Fruit fly (Drosophila melanogaster) S2 (cell line): ENCODE measurements around the gene Mabi.

ENCODE experiments used
- CG8478 ChIP-seq: fragments of >200 bp; optimal IDR thresholded peaks from 2 replicates; lab custom pipeline; 2018
- CTCF ChIP-seq, 2 experiments: fragments of >200 bp; optimal IDR thresholded peaks; 2 replicates each; lab custom pipeline; 2018

Mabi gene

dm6 chr2L:13234610-13235489 is at the start of gene Mabi:
TSS of gene Mabi (minus strand) at chr2L:13234660.
- TF ChIP-seq CG8478, result no peak

- no peak for TF ChIP-seq CG8478
- TF ChIP-seq CTCF (optimal IDR thresholded peaks at IDR 0.05; lab: Kevin White, UChicago), result no peak
These were observed 38.1 kb upstream of the Mabi start for dm6 chr2L:13272541-13272940.

dm6 chr2L:13268040-13268652 is 33.7 kb upstream of the Mabi start:
- no peak for TF ChIP-seq CTCF (optimal IDR thresholded peaks at IDR 0.05; lab: Kevin White, UChicago)
- TF ChIP-seq CG8478, result no peak

- no peak for TF ChIP-seq CG8478
- no peak for TF ChIP-seq CTCF (optimal IDR thresholded peaks at IDR 0.05; lab: Kevin White, UChicago)
These were observed 32.2 kb upstream of the Mabi start for dm6 chr2L:13266627-13267026.

- TF ChIP-seq CG8478, result no peak
- no peak for TF ChIP-seq CTCF (optimal IDR thresholded peaks at IDR 0.05; lab: Kevin White, UChicago)
These were observed 31.3 kb upstream of the Mabi start, which contains the start of gene CG31848 for dm6 chr2L:13265776-13266175. TSS of gene CG31848 (minus strand) at chr2L:13265876.

- no peak for TF ChIP-seq CTCF (optimal IDR thresholded peaks at IDR 0.05; lab: Kevin White, UChicago)
- TF ChIP-seq CG8478, result no peak
These were observed 26.3 kb upstream of the Mabi start, which contains the start of gene CG44085 for dm6 chr2L:13260740-13261139. TSS of gene CG44085 (plus strand) at chr2L:13261008.

- TF ChIP-seq CTCF (optimal IDR thresholded peaks at IDR 0.05; lab: Kevin White, UChicago) (no peak), CG8478 (no peak)
These were observed 25.2 kb upstream of the Mabi start, which contains the start of gene CG31730 for dm6 chr2L:13259643-13260042. TSS of gene CG31730 (minus strand) at chr2L:13259743.

dm6 chr2L:13258702-13259101 is 24.2 kb upstream of the Mabi start:
- no peak for TF ChIP-seq CG8478
- TF ChIP-seq CTCF (optimal IDR thresholded peaks at IDR 0.05; lab: Kevin White, UChicago), result no peak

dm6 chr2L:13257177-13257576 is 22.7 kb upstream of the Mabi start, which contains the start of gene Naa20B:
TSS of gene Naa20B (plus strand) at chr2L:13257477.
- TF ChIP-seq CG8478 (no peak), CTCF (optimal IDR thresholded peaks at IDR 0.05; lab: Kevin White, UChicago) (no peak)

- TF ChIP-seq CTCF (optimal IDR thresholded peaks at IDR 0.05; lab: Kevin White, UChicago) (no peak), CG8478 (no peak)
These were observed 16.7 kb upstream of the Mabi start for dm6 chr2L:13251167-13251566.

dm6 chr2L:13245855-13246645 is 11.6 kb upstream of the Mabi start, which contains the start of gene CG16820:
TSS of gene CG16820 (plus strand) at chr2L:13246232.
- TF ChIP-seq CG8478 (no peak), CTCF (optimal IDR thresholded peaks at IDR 0.05; lab: Kevin White, UChicago) (no peak)

- TF ChIP-seq CTCF (optimal IDR thresholded peaks at IDR 0.05; lab: Kevin White, UChicago), result no peak
- no peak for TF ChIP-seq CG8478
These were observed 10.4 kb upstream of the Mabi start for dm6 chr2L:13244759-13245308.

dm6 chr2L:13239689-13240088 is 5.2 kb upstream of the Mabi start, which contains the start of gene Jhbp13:
TSS of gene Jhbp13 (plus strand) at chr2L:13239989.
- no peak for TF ChIP-seq CG8478
- TF ChIP-seq CTCF (optimal IDR thresholded peaks at IDR 0.05; lab: Kevin White, UChicago), result no peak

dm6 chr2L:13236194-13236593 is 1.7 kb upstream of the Mabi start, which contains the start of gene Jhbp14:
TSS of gene Jhbp14 (plus strand) at chr2L:13236494.
- TF ChIP-seq CTCF (optimal IDR thresholded peaks at IDR 0.05; lab: Kevin White, UChicago) (no peak), CG8478 (no peak)

dm6 chr2L:13231739-13232138 is 2.7 kb downstream of the Mabi start, which contains the start of gene Prosalpha6T:
TSS of gene Prosalpha6T (plus strand) at chr2L:13232039.
- no peak for TF ChIP-seq CTCF (optimal IDR thresholded peaks at IDR 0.05; lab: Kevin White, UChicago)
- TF ChIP-seq CG8478, result no peak
